Worm (Caenorhabditis elegans): ENCODE data around the gene ndub-6.
A peak's percentile ranks its signal among the peaks of the same experiment; 100 is the strongest.

ndub-6 gene

DNA sequence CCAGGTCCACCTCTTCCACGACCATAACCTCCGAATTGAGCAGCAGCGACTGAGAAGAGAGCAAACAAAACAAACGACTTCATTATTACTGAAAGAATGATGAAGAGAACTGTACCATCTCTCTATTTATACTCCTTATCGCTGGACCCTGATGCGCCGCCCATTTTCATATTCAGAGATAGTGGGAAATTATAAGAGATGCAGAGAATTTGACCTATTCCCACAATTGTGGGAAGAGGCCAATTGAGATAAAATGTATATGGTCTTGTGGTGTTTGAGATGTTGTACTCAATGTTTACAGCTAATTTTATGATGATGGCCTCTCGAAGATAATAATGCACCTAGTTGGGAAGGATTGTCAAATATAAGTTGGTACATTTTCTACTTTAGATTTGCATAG is 11.3 kb upstream of the ndub-6 start, which contains the start of gene ttr-50:
ttr-50 (minus strand) TSS at position 101 of the 400 bp plus-strand sequence.
- TF ChIP-seq unc-39 (tag; optimal IDR thresholded peaks at IDR 0.05) (no peak), lin-13 (GFP tag; optimal IDR thresholded peaks at IDR 0.05) (no peak), zag-1 (tag; optimal IDR thresholded peaks at IDR 0.05) (no peak), ztf-11 (tag; optimal IDR thresholded peaks at IDR 0.05) (no peak), Y55F3AM.14 (GFP tag; optimal IDR thresholded peaks at IDR 0.05) (no peak), C34F6.9 (tag; optimal IDR thresholded peaks at IDR 0.05) (no peak), mdl-1 (tag; optimal IDR thresholded peaks at IDR 0.05) (no peak), mab-5 (tag; optimal IDR thresholded peaks at IDR 0.05) (no peak), sma-3 (GFP tag; optimal IDR thresholded peaks at IDR 0.05) (no peak), nhr-23 (tag; optimal IDR thresholded peaks at IDR 0.05) (no peak), ztf-1 (GFP tag; conservative IDR thresholded peaks at IDR 0.05) (no peak), alr-1 (tag; optimal IDR thresholded peaks at IDR 0.05) (no peak), dmd-4 (tag; optimal IDR thresholded peaks at IDR 0.05) (no peak)

ce11 chrIV:11641802-11642201 is 10.4 kb upstream of the ndub-6 start, which contains the start of gene ZK809.1:
TSS of gene ZK809.1 (plus strand) at chrIV:11642102.
- TF ChIP-seq nhr-12 (tag; optimal IDR thresholded peaks at IDR 0.05) (no peak), ztf-1 (GFP tag; conservative IDR thresholded peaks at IDR 0.05) (no peak), sma-3 (GFP tag; optimal IDR thresholded peaks at IDR 0.05) (no peak), sem-4 (tag; optimal IDR thresholded peaks at IDR 0.05) (no peak), nhr-6 (tag; optimal IDR thresholded peaks at IDR 0.05) (no peak), blmp-1 (tag; optimal IDR thresholded peaks at IDR 0.05; ENCODE audit: insufficient read depth) (no peak), ZK546.5 (tag; optimal IDR thresholded peaks at IDR 0.05) (no peak), lin-39 (tag; optimal IDR thresholded peaks at IDR 0.05) (no peak), F13H6.1 (tag; optimal IDR thresholded peaks at IDR 0.05) (no peak), skn-1 (tag; optimal IDR thresholded peaks at IDR 0.05) (no peak), nhr-21 (tag; optimal IDR thresholded peaks at IDR 0.05) (no peak)

- no peak for TF ChIP-seq unc-55 (GFP tag; optimal IDR thresholded peaks at IDR 0.05)
- no peak for TF ChIP-seq blmp-1 (tag; optimal IDR thresholded peaks at IDR 0.05; ENCODE audit: insufficient read depth)
- no peak for TF ChIP-seq lin-39 (tag; optimal IDR thresholded peaks at IDR 0.05)
- no peak for TF ChIP-seq sem-4 (tag; optimal IDR thresholded peaks at IDR 0.05)
- TF ChIP-seq nhr-237 (tag; optimal IDR thresholded peaks at IDR 0.05), result no peak
- TF ChIP-seq nhr-129 (tag; optimal IDR thresholded peaks at IDR 0.05), result no peak
- no peak for TF ChIP-seq ceh-82 (tag; optimal IDR thresholded peaks at IDR 0.05)
- TF ChIP-seq R02D3.7 (tag; optimal IDR thresholded peaks at IDR 0.05), result no peak
- no peak for TF ChIP-seq ZK546.5 (tag; optimal IDR thresholded peaks at IDR 0.05)
- no peak for TF ChIP-seq skn-1 (tag; optimal IDR thresholded peaks at IDR 0.05)
- no peak for TF ChIP-seq lsy-2 (tag; optimal IDR thresholded peaks at IDR 0.05)
- TF ChIP-seq ama-1 (optimal IDR thresholded peaks at IDR 0.05), result no peak
- TF ChIP-seq mdl-1 (tag; optimal IDR thresholded peaks at IDR 0.05), result no peak
- TF ChIP-seq nhr-10 (tag; optimal IDR thresholded peaks at IDR 0.05), result no peak
- no peak for TF ChIP-seq unc-39 (tag; optimal IDR thresholded peaks at IDR 0.05)
Observed at ce11 chrIV:11643829-11644228, 8.4 kb upstream of the ndub-6 start, which contains the start of gene prx-2. TSS of gene prx-2 (plus strand) at chrIV:11644129.

ce11 chrIV:11644705-11645104 is 7.5 kb upstream of the ndub-6 start:
- no peak for TF ChIP-seq mdl-1 (tag; optimal IDR thresholded peaks at IDR 0.05)
- no peak for TF ChIP-seq unc-39 (tag; optimal IDR thresholded peaks at IDR 0.05)
- TF ChIP-seq lsy-2 (tag; optimal IDR thresholded peaks at IDR 0.05), result no peak
- no peak for TF ChIP-seq unc-62 (GFP tag; optimal IDR thresholded peaks at IDR 0.05)
- no peak for TF ChIP-seq F13H6.1 (tag; optimal IDR thresholded peaks at IDR 0.05)
- TF ChIP-seq sma-3 (GFP tag; optimal IDR thresholded peaks at IDR 0.05), result no peak
- TF ChIP-seq nhr-12 (tag; optimal IDR thresholded peaks at IDR 0.05), result no peak
- TF ChIP-seq blmp-1 (tag; optimal IDR thresholded peaks at IDR 0.05; ENCODE audit: insufficient read depth), result no peak
- no peak for TF ChIP-seq crh-2 (tag; optimal IDR thresholded peaks at IDR 0.05)
- no peak for TF ChIP-seq ztf-11 (tag; optimal IDR thresholded peaks at IDR 0.05)

DNA sequence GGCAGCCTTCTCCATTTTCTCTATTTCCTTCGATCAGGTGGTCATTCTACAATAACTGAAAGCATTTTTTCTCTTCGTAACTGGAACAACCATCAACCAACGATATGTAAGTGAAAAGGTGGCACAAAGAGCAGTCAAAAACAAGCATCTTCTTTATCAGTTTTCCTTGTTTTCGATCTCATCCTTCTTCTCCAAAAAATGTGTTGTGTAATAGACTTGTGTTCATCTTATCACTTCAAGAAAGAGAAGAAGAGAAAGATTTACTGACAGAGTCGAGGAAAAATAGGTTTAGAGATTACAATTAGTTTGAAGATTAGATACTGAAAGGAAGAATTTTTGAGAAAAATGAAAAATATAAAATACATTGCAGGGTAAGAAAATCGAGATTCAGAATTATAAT is 6.8 kb upstream of the ndub-6 start:
- TF ChIP-seq unc-39 (tag; optimal IDR thresholded peaks at IDR 0.05) (no peak), nhr-129 (tag; optimal IDR thresholded peaks at IDR 0.05) (peak; percentile 45), F13H6.1 (tag; optimal IDR thresholded peaks at IDR 0.05) (peak; percentile 26), crh-2 (tag; optimal IDR thresholded peaks at IDR 0.05) (no peak), lsy-2 (tag; optimal IDR thresholded peaks at IDR 0.05) (peak in 1 of 2 experiments; percentile 7), lin-39 (tag; optimal IDR thresholded peaks at IDR 0.05) (no peak), sma-9 (GFP tag; optimal IDR thresholded peaks at IDR 0.05) (peak; percentile 34), sma-9 (tag; optimal IDR thresholded peaks at IDR 0.05) (no peak), lin-13 (GFP tag; optimal IDR thresholded peaks at IDR 0.05) (no peak), fos-1 (tag; optimal IDR thresholded peaks at IDR 0.05) (no peak), nhr-6 (tag; optimal IDR thresholded peaks at IDR 0.05) (no peak), ztf-11 (tag; optimal IDR thresholded peaks at IDR 0.05) (no peak), sem-4 (tag; optimal IDR thresholded peaks at IDR 0.05) (no peak)
